Worm (Caenorhabditis elegans) whole organism, early embryonic: ENCODE measurements around the gene sra-6.

ENCODE experiments used
- ama-1 ChIP-seq: fragments of 150-350 bp; optimal IDR thresholded peaks from 2 replicates; lab custom pipeline; 2014
- ceh-36 ChIP-seq: sonication (generic microtip); optimal IDR thresholded peaks from 2 replicates; lab custom pipeline; 2016; ENCODE audit warnings: missing genetic modification characterization, inconsistent platforms, missing compliant biosample characterization
- flt-1 ChIP-seq: fragments of 200-800 bp; sonication (Bioruptor generic); IDR thresholded peaks from 2 replicates; pipeline ENCODE4 v1.3.6; 2022; ENCODE audit warnings: missing genetic modification characterization, missing compliant biosample characterization
- sea-1 ChIP-seq: fragments of 200-800 bp; sonication (Bioruptor generic); conservative IDR thresholded peaks from 2 replicates; pipeline ENCODE4 v1.3.6; 2022; ENCODE audit warnings: missing genetic modification characterization, missing compliant biosample characterization

DNA sequence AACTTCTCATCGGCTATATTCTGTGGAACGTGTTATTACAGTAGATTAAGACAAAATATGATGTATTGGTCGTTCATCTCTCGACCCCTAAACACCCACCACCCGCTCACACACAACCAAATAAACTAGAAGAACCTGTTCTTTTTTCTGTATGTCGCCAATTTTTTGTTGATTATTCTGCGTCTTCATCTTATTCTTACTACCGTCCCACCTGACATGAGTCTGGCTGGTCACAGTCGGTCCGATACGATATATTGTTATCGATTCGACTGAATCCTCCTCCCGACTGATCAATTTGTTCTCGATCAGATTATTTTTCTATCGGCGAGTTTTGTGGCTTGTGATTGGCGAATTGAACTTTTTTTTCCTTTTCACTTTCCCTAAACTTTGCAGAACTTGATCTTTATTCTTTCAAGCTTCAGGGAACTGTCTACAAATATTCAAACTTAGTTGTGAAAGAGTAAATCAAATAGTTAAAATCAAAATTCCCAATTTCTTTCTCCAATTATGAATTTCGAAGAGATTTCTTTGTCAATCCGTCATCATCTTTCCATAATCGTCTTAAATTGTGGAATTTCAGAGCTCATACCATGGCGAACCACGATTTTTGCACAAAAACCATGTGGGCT is 4.4 kb upstream of the sra-6 start, which contains the start of gene F35H8.2:
- no peak for TF ChIP-seq ama-1 (lab: Kevin White, UChicago)
- TF ChIP-seq ceh-36 (tag; lab: Kevin White, UChicago) = no peak
- no peak for TF ChIP-seq sea-1 (GFP tag; lab: Robert Waterston, UW)
- TF ChIP-seq flt-1 = no peak
